Worm (Caenorhabditis elegans) whole organism, midembryonic: ENCODE measurements around the gene C26B2.8.

Experiments
- T22C8.4 ChIP-seq: fragments of 200-800 bp; sonication (Bioruptor generic); IDR thresholded peaks from 2 replicates; pipeline ENCODE4 v1.3.6; 2022; ENCODE audit warnings: missing genetic modification characterization, missing compliant biosample characterization
- cog-1 ChIP-seq: sonication (generic microtip); optimal IDR thresholded peaks from 2 replicates; lab custom pipeline; 2016; ENCODE audit warnings: missing genetic modification characterization, missing compliant biosample characterization
- flt-1 ChIP-seq: fragments of 200-800 bp; sonication (Bioruptor generic); IDR thresholded peaks from 2 replicates; pipeline ENCODE4 v1.3.6; 2022; ENCODE audit warnings: missing genetic modification characterization, missing compliant biosample characterization
- klf-2 ChIP-seq: fragments of 200-800 bp; sonication (Bioruptor generic); conservative IDR thresholded peaks from 2 replicates; pipeline ENCODE4 v1.3.6; 2022; ENCODE audit warnings: missing genetic modification reagents, missing genetic modification characterization, missing compliant biosample characterization
- med-1 ChIP-seq: sonication (generic microtip); optimal IDR thresholded peaks from 2 replicates; lab custom pipeline; 2017; ENCODE audit warnings: missing genetic modification characterization, mild to moderate bottlenecking, missing compliant biosample characterization, antibody characterized with exemption, missing genetic modification reagents; ENCODE audit not compliant: insufficient read depth
- ref-1 ChIP-seq: fragments of 200-800 bp; sonication (Bioruptor generic); conservative IDR thresholded peaks from 2 replicates; pipeline ENCODE4 v1.3.6; 2022; ENCODE audit warnings: missing genetic modification reagents, missing genetic modification characterization, missing compliant biosample characterization
- tab-1 ChIP-seq: fragments of 200-800 bp; sonication (Bioruptor generic); IDR thresholded peaks from 2 replicates; pipeline ENCODE4 v1.3.6; 2022; ENCODE audit warnings: missing genetic modification characterization, missing compliant biosample characterization
- ztf-23 ChIP-seq: fragments of 200-800 bp; sonication (Bioruptor generic); IDR thresholded peaks from 2 replicates; pipeline ENCODE4 v1.3.6; 2022; ENCODE audit warnings: missing genetic modification reagents, missing genetic modification characterization, missing compliant biosample characterization
- ztf-29 ChIP-seq: fragments of 200-800 bp; sonication (Bioruptor generic); IDR thresholded peaks from 2 replicates; pipeline ENCODE4 v1.3.6; 2022; ENCODE audit warnings: missing genetic modification reagents, missing genetic modification characterization, missing compliant biosample characterization

C26B2.8 gene

ce11 chrIV:8013849-8014248 is at the start of gene C26B2.8:
TSS of gene C26B2.8 (plus strand) at chrIV:8014149.
- no peak for TF ChIP-seq cog-1 (tag; lab: Kevin White, UChicago)
- TF ChIP-seq ztf-29 = no peak
- TF ChIP-seq klf-2 = no peak
- TF ChIP-seq ref-1 = no peak

- TF ChIP-seq klf-2 (no peak), tab-1 (GFP tag; lab: Robert Waterston, UW) (no peak), flt-1 (GFP tag; lab: Robert Waterston, UW) (no peak), med-1 (GFP tag; lab: Kevin White, UChicago) (no peak), cog-1 (tag; lab: Kevin White, UChicago) (no peak), ztf-23 (GFP tag; lab: Robert Waterston, UW) (no peak), ztf-29 (no peak), ref-1 (no peak), T22C8.4 (no peak)
Observed at ce11 chrIV:7967006-7967405, 46.9 kb upstream of the C26B2.8 start, which contains the start of gene F57H12.5. TSS of gene F57H12.5 (plus strand) at chrIV:7967306.

ce11 chrIV:7976210-7976609 is 37.7 kb upstream of the C26B2.8 start, which contains the start of gene F57H12.6:
TSS of gene F57H12.6 (minus strand) at chrIV:7976310.
- TF ChIP-seq flt-1 (GFP tag; lab: Robert Waterston, UW) (no peak), T22C8.4 (no peak), klf-2 (no peak), ztf-23 (GFP tag; lab: Robert Waterston, UW) (no peak)

ce11 chrIV:7977452-7977940 is 36.5 kb upstream of the C26B2.8 start, which contains the start of gene ora-1:
TSS of gene ora-1 (plus strand) at chrIV:7977890.
- TF ChIP-seq cog-1 (tag; lab: Kevin White, UChicago) (no peak), med-1 (GFP tag; lab: Kevin White, UChicago) (no peak), ref-1 (no peak), flt-1 (GFP tag; lab: Robert Waterston, UW) (no peak), T22C8.4 (no peak), ztf-29 (no peak), ztf-23 (GFP tag; lab: Robert Waterston, UW) (no peak), klf-2 (no peak), tab-1 (GFP tag; lab: Robert Waterston, UW) (no peak)

ce11 chrIV:7979588-7979987 is 34.4 kb upstream of the C26B2.8 start, which contains the start of gene unc-24:
TSS of gene unc-24 (plus strand) at chrIV:7979870.
- no peak for TF ChIP-seq ztf-29
- TF ChIP-seq T22C8.4 = no peak

ce11 chrIV:7982024-7982576 is 31.8 kb upstream of the C26B2.8 start, which contains the start of gene arf-5:
TSS of gene arf-5 (plus strand) at chrIV:7982526.
- TF ChIP-seq ref-1 = no peak
- TF ChIP-seq cog-1 (tag; lab: Kevin White, UChicago) = peak; percentile 20

ce11 chrIV:7983021-7983420 is 30.9 kb upstream of the C26B2.8 start:
- TF ChIP-seq flt-1 (GFP tag; lab: Robert Waterston, UW) = no peak
- no peak for TF ChIP-seq klf-2
- TF ChIP-seq cog-1 (tag; lab: Kevin White, UChicago) = no peak

- TF ChIP-seq flt-1 (GFP tag; lab: Robert Waterston, UW) = 0 out of 2 replicates have a peak, but pooled peaks have one; percentile 11
- TF ChIP-seq med-1 (GFP tag; lab: Kevin White, UChicago) = no peak
Observed at ce11 chrIV:7983728-7984346, 30.1 kb upstream of the C26B2.8 start.

ce11 chrIV:7985737-7986136 is 28.2 kb upstream of the C26B2.8 start:
- TF ChIP-seq cog-1 (tag; lab: Kevin White, UChicago) (no peak), ref-1 (no peak), med-1 (GFP tag; lab: Kevin White, UChicago) (no peak), T22C8.4 (no peak), ztf-23 (GFP tag; lab: Robert Waterston, UW) (no peak), ztf-29 (no peak), tab-1 (GFP tag; lab: Robert Waterston, UW) (no peak), klf-2 (no peak), flt-1 (GFP tag; lab: Robert Waterston, UW) (no peak)

- TF ChIP-seq med-1 (GFP tag; lab: Kevin White, UChicago) (no peak), cog-1 (tag; lab: Kevin White, UChicago) (no peak), tab-1 (GFP tag; lab: Robert Waterston, UW) (no peak), ztf-29 (no peak), ref-1 (no peak), T22C8.4 (no peak), klf-2 (no peak), flt-1 (GFP tag; lab: Robert Waterston, UW) (no peak), ztf-23 (GFP tag; lab: Robert Waterston, UW) (no peak)
Observed at ce11 chrIV:7987083-7987482, 26.9 kb upstream of the C26B2.8 start, which contains the start of gene mec-17. TSS of gene mec-17 (minus strand) at chrIV:7987183.

- TF ChIP-seq cog-1 (tag; lab: Kevin White, UChicago) (no peak), ztf-29 (no peak), tab-1 (GFP tag; lab: Robert Waterston, UW) (no peak), klf-2 (no peak), flt-1 (GFP tag; lab: Robert Waterston, UW) (no peak), ref-1 (no peak)
Observed at ce11 chrIV:7988385-7988784, 25.6 kb upstream of the C26B2.8 start, which contains the start of gene col-115. TSS of gene col-115 (plus strand) at chrIV:7988685.
